Fruit fly (Drosophila melanogaster) whole organism, embryonic: Measurements from ENCODE around the gene CG13315.

ENCODE experiments used
- Abd-B ChIP-seq: fragments of 200-800 bp; sonication (Bioruptor generic); optimal IDR thresholded peaks from 2 replicates; lab custom pipeline; 2018; ENCODE audit warnings: missing biosample characterization, mild to moderate bottlenecking, missing genetic modification characterization, moderate library complexity
- Blimp-1 ChIP-seq: fragments of 200-800 bp; sonication (Bioruptor generic); optimal IDR thresholded peaks from 3 replicates; lab custom pipeline; 2018; ENCODE audit warnings: missing biosample characterization, missing genetic modification characterization, mild to moderate bottlenecking, moderate library complexity, missing genetic modification reagents
- BtbVII ChIP-seq: fragments of 200-800 bp; sonication (Bioruptor generic); optimal IDR thresholded peaks from 3 replicates; lab custom pipeline; 2017; ENCODE audit warnings: missing biosample characterization, mild to moderate bottlenecking, missing genetic modification characterization
- CG10267 ChIP-seq: fragments of 200-800 bp; sonication (Bioruptor generic); optimal IDR thresholded peaks from 2 replicates; lab custom pipeline; 2018; ENCODE audit warnings: missing biosample characterization, mild to moderate bottlenecking, missing genetic modification characterization, moderate library complexity
- CG10274 ChIP-seq: fragments of 200-800 bp; sonication (Bioruptor generic); optimal IDR thresholded peaks from 3 replicates; lab custom pipeline; 2017; ENCODE audit warnings: missing biosample characterization, mild to moderate bottlenecking, missing genetic modification characterization
- CG10543 ChIP-seq: fragments of 200-800 bp; sonication (Bioruptor generic); optimal IDR thresholded peaks from 3 replicates; lab custom pipeline; 2017; ENCODE audit warnings: missing biosample characterization, mild to moderate bottlenecking, missing genetic modification characterization, moderate library complexity
- CG12155 ChIP-seq: fragments of 200-800 bp; sonication (Bioruptor generic); optimal IDR thresholded peaks from 3 replicates; lab custom pipeline; 2016; ENCODE audit warnings: missing biosample characterization, missing genetic modification characterization
- CG14441 ChIP-seq: fragments of 200-800 bp; sonication (Bioruptor generic); IDR thresholded peaks from 2 replicates; pipeline ENCODE4 v1.3.6; 2022; ENCODE audit warnings: missing biosample characterization, missing genetic modification characterization
- CG15011 ChIP-seq: fragments of 200-800 bp; sonication (Bioruptor generic); optimal IDR thresholded peaks from 3 replicates; lab custom pipeline; 2018; ENCODE audit warnings: missing biosample characterization, mild to moderate bottlenecking, missing genetic modification characterization
- CG17186 ChIP-seq: fragments of 200-800 bp; sonication (Bioruptor generic); optimal IDR thresholded peaks from 3 replicates; lab custom pipeline; 2017; ENCODE audit warnings: missing biosample characterization, missing genetic modification reagents, missing genetic modification characterization
- CG18262 ChIP-seq: fragments of 200-800 bp; optimal IDR thresholded peaks from 3 replicates; lab custom pipeline; 2019; ENCODE audit warnings: missing biosample characterization, mild to moderate bottlenecking, missing genetic modification characterization, moderate library complexity
- CG30403 ChIP-seq: fragments of 200-800 bp; sonication (Bioruptor generic); optimal IDR thresholded peaks from 3 replicates; lab custom pipeline; 2016; ENCODE audit warnings: missing biosample characterization, missing genetic modification characterization
- CG32532 ChIP-seq: fragments of 200-800 bp; sonication (Bioruptor generic); IDR thresholded peaks from 2 replicates; pipeline ENCODE4 v1.3.6; 2022; ENCODE audit warnings: missing biosample characterization, missing genetic modification characterization
- CG3847 ChIP-seq: fragments of 200-800 bp; sonication (Bioruptor generic); IDR thresholded peaks from 2 replicates; pipeline ENCODE4 v1.3.6; 2022; ENCODE audit warnings: missing biosample characterization, missing genetic modification characterization
- CG4328 ChIP-seq: fragments of 200-800 bp; sonication (Bioruptor generic); optimal IDR thresholded peaks from 3 replicates; lab custom pipeline; 2017; ENCODE audit warnings: missing biosample characterization, missing genetic modification reagents, missing genetic modification characterization
- CG4360 ChIP-seq: fragments of 200-800 bp; sonication (Bioruptor generic); IDR thresholded peaks from 2 replicates; pipeline ENCODE4 v1.3.6; 2022; ENCODE audit warnings: missing biosample characterization, missing genetic modification characterization
- CG6683 ChIP-seq: fragments of 200-800 bp; sonication (Bioruptor generic); optimal IDR thresholded peaks from 2 replicates; lab custom pipeline; 2017; ENCODE audit warnings: missing biosample characterization, mild to moderate bottlenecking, missing genetic modification characterization, missing genetic modification reagents
- CG6765 ChIP-seq: fragments of 200-800 bp; sonication (Bioruptor generic); optimal IDR thresholded peaks from 3 replicates; lab custom pipeline; 2017; ENCODE audit warnings: missing biosample characterization, mild to moderate bottlenecking, missing genetic modification characterization
- CG6854 ChIP-seq: fragments of 200-800 bp; sonication (Bioruptor generic); optimal IDR thresholded peaks from 3 replicates; lab custom pipeline; 2017; ENCODE audit warnings: missing biosample characterization, mild to moderate bottlenecking, missing genetic modification characterization
- CG7357 ChIP-seq: fragments of 200-800 bp; sonication (Bioruptor generic); IDR thresholded peaks from 3 replicates; pipeline ENCODE4 v1.3.6; 2022; ENCODE audit warnings: missing biosample characterization, missing genetic modification characterization
- CG7372 ChIP-seq: fragments of 200-800 bp; sonication (Bioruptor generic); IDR thresholded peaks from 2 replicates; pipeline ENCODE4 v1.3.6; 2022; ENCODE audit warnings: missing biosample characterization, missing genetic modification characterization
- CG7556 ChIP-seq: fragments of 200-800 bp; sonication (Bioruptor generic); optimal IDR thresholded peaks from 2 replicates; lab custom pipeline; 2017; ENCODE audit warnings: missing biosample characterization, mild to moderate bottlenecking, missing genetic modification characterization
- CG8388 ChIP-seq: fragments of 200-800 bp; sonication (Bioruptor generic); optimal IDR thresholded peaks from 2 replicates; lab custom pipeline; 2019; ENCODE audit warnings: missing biosample characterization, mild to moderate bottlenecking, missing genetic modification characterization, moderate library complexity
- Dbx ChIP-seq: fragments of 200-800 bp; sonication (Bioruptor generic); IDR thresholded peaks from 3 replicates; pipeline ENCODE4 v1.3.6; 2022; ENCODE audit warnings: missing biosample characterization, missing genetic modification characterization
- E2f1 ChIP-seq: fragments of 200-800 bp; sonication (Bioruptor generic); IDR thresholded peaks from 2 replicates; pipeline ENCODE4 v1.3.6; 2022; ENCODE audit warnings: missing biosample characterization, missing genetic modification characterization
- Fer1 ChIP-seq: fragments of 200-800 bp; sonication (Bioruptor generic); optimal IDR thresholded peaks from 2 replicates; lab custom pipeline; 2017; ENCODE audit warnings: missing biosample characterization, mild to moderate bottlenecking, missing genetic modification characterization
- HHEX ChIP-seq: fragments of 200-800 bp; sonication (Bioruptor generic); optimal IDR thresholded peaks from 3 replicates; lab custom pipeline; 2017; ENCODE audit warnings: missing biosample characterization, mild to moderate bottlenecking, missing genetic modification characterization, missing genetic modification reagents
- Hr3 ChIP-seq: fragments of 200-800 bp; sonication (Bioruptor generic); optimal IDR thresholded peaks from 3 replicates; lab custom pipeline; 2016; ENCODE audit warnings: missing biosample characterization, missing genetic modification characterization
- Hr51 ChIP-seq, 2 experiments: fragments of 200-800 bp; sonication (Bioruptor generic); optimal IDR thresholded peaks; 2 replicates in 1 of 2; 3 replicates in 1 of 2; lab custom pipeline; 2016 to 2018; ENCODE audit warnings: missing biosample characterization in 2 of 2, missing genetic modification characterization in 2 of 2, mild to moderate bottlenecking in 1 of 2, moderate library complexity in 1 of 2
- MESR4 ChIP-seq: fragments of 200-800 bp; sonication (Bioruptor generic); optimal IDR thresholded peaks from 2 replicates; lab custom pipeline; 2018; ENCODE audit warnings: missing biosample characterization, mild to moderate bottlenecking, missing genetic modification characterization, moderate library complexity
- Mad ChIP-seq: fragments of 200-800 bp; sonication (Bioruptor generic); optimal IDR thresholded peaks from 2 replicates; lab custom pipeline; 2016; ENCODE audit warnings: missing biosample characterization, missing genetic modification characterization
- Myb ChIP-seq: fragments of 200-800 bp; sonication (Bioruptor generic); optimal IDR thresholded peaks from 2 replicates; lab custom pipeline; 2016; ENCODE audit warnings: missing biosample characterization, missing genetic modification characterization
- Poxn ChIP-seq: fragments of 200-800 bp; sonication (Bioruptor generic); IDR thresholded peaks from 2 replicates; pipeline ENCODE4 v1.3.6; 2022; ENCODE audit warnings: missing biosample characterization, missing genetic modification characterization
- Six4 ChIP-seq: fragments of 200-800 bp; sonication (Bioruptor generic); optimal IDR thresholded peaks from 2 replicates; lab custom pipeline; 2016; ENCODE audit warnings: missing biosample characterization, missing genetic modification characterization
- bab2 ChIP-seq: fragments of 200-800 bp; sonication (Bioruptor generic); optimal IDR thresholded peaks from 2 replicates; lab custom pipeline; 2016; ENCODE audit warnings: missing biosample characterization, missing genetic modification characterization
- chif ChIP-seq, 2 experiments: fragments of 200-800 bp; sonication (Bioruptor generic); optimal IDR thresholded peaks; 3 replicates each; lab custom pipeline; 2016; ENCODE audit warnings: missing biosample characterization in 2 of 2, missing genetic modification characterization in 2 of 2
- corto ChIP-seq: fragments of 200-800 bp; sonication (Bioruptor generic); optimal IDR thresholded peaks from 2 replicates; lab custom pipeline; 2016; ENCODE audit warnings: missing biosample characterization, mild to moderate bottlenecking, missing genetic modification characterization, moderate library complexity
- da ChIP-seq: fragments of 200-800 bp; sonication (Bioruptor generic); optimal IDR thresholded peaks from 2 replicates; lab custom pipeline; 2016; ENCODE audit warnings: missing biosample characterization, missing genetic modification characterization
- dati ChIP-seq: fragments of 200-800 bp; sonication (Bioruptor generic); IDR thresholded peaks from 2 replicates; pipeline ENCODE4 v1.3.6; 2022; ENCODE audit warnings: missing biosample characterization, missing genetic modification characterization
- gce ChIP-seq: fragments of 200-800 bp; sonication (Bioruptor generic); IDR thresholded peaks from 3 replicates; pipeline ENCODE4 v1.3.6; 2022; ENCODE audit warnings: missing biosample characterization, missing genetic modification characterization
- hbn ChIP-seq: fragments of 200-800 bp; sonication (Bioruptor generic); IDR thresholded peaks from 2 replicates; pipeline ENCODE4 v1.3.6; 2022; ENCODE audit warnings: missing biosample characterization, missing genetic modification characterization; ENCODE audit not compliant: partially characterized antibody
- klu ChIP-seq: fragments of 200-800 bp; sonication (Bioruptor generic); IDR thresholded peaks from 2 replicates; pipeline ENCODE4 v1.3.6; 2022; ENCODE audit warnings: missing biosample characterization, missing genetic modification characterization
- phol ChIP-seq: fragments of 200-800 bp; sonication (Bioruptor generic); optimal IDR thresholded peaks from 3 replicates; lab custom pipeline; 2018; ENCODE audit warnings: missing biosample characterization, mild to moderate bottlenecking, missing genetic modification characterization, moderate library complexity
- prd ChIP-seq, 3 experiments: fragments of >200 bp in 2 of 3; fragments of 200-800 bp in 1 of 3; sonication (Bioruptor generic) in 1 of 3; optimal IDR thresholded peaks in 2 of 3; IDR thresholded peaks in 1 of 3; 2 replicates in 2 of 3; 3 replicates in 1 of 3; pipeline versions ENCODE4 v1.3.6 to Lab custom; 2017 to 2022; ENCODE audit warnings: missing biosample characterization in 1 of 3, missing genetic modification characterization in 1 of 3
- tgo ChIP-seq: fragments of 200-800 bp; sonication (Bioruptor generic); IDR thresholded peaks from 3 replicates; pipeline ENCODE4 v1.3.6; 2022; ENCODE audit warnings: missing biosample characterization, missing genetic modification characterization
- toy ChIP-seq: fragments of 200-800 bp; sonication (Bioruptor generic); IDR thresholded peaks from 2 replicates; pipeline ENCODE4 v1.3.6; 2022; ENCODE audit warnings: missing biosample characterization, missing genetic modification characterization
- vfl ChIP-seq: fragments of 200-800 bp; sonication (Bioruptor generic); optimal IDR thresholded peaks from 2 replicates; lab custom pipeline; 2016; ENCODE audit warnings: missing biosample characterization, missing genetic modification characterization

The CG13315 gene

dm6 chr3L:9126888-9127689, 30.4 kb downstream of the CG13315 start (continued):
- TF ChIP-seq E2f1 (GFP tag; lab: Robert Waterston, UW) = peak; percentile 35; the same call in 1 of the 2 replicates
- TF ChIP-seq dati (GFP tag; lab: Robert Waterston, UW) = no peak
- TF ChIP-seq CG10274 (GFP tag; lab: Kevin White, UChicago) = peak; percentile 37
- TF ChIP-seq Six4 (GFP tag; lab: Kevin White, UChicago) = no peak
- TF ChIP-seq CG17186 = no peak
- TF ChIP-seq Fer1 (GFP tag; lab: Kevin White, UChicago) = peak; percentile 81
- peak; percentile 53; the same call in 2 of the 3 replicates for TF ChIP-seq CG7357
- TF ChIP-seq CG10267 (tag; lab: Kevin White, UChicago) = peak; percentile 17
- peak; percentile 40 for TF ChIP-seq CG18262 (tag; lab: Kevin White, UChicago)
- TF ChIP-seq CG30403 = peak; percentile 64
- TF ChIP-seq Myb (GFP tag; lab: Kevin White, UChicago) = peak; percentile 32
- TF ChIP-seq vfl = peak; percentile 36
- no peak for TF ChIP-seq MESR4 (GFP tag; lab: Kevin White, UChicago)
- TF ChIP-seq klu (GFP tag; lab: Robert Waterston, UW) = peak; percentile 48; the same call in 1 of the 2 replicates
- TF ChIP-seq HHEX (GFP tag; lab: Kevin White, UChicago) = peak; percentile 44
- TF ChIP-seq CG6683 = peak; percentile 35
- TF ChIP-seq CG15011 (GFP tag; lab: Kevin White, UChicago) = peak; percentile 44
- TF ChIP-seq Dbx (GFP tag; lab: Robert Waterston, UW) = peak; percentile 66; the same call in 2 of the 3 replicates
- TF ChIP-seq da = no peak
- TF ChIP-seq CG3847 (GFP tag; lab: Robert Waterston, UW) = 0 out of 2 replicates have a peak, but pooled peaks have one; percentile 27
- TF ChIP-seq CG8388 = peak; percentile 15
- TF ChIP-seq Hr51 (GFP tag; optimal IDR thresholded peaks at IDR 0.05; lab: Kevin White, UChicago) = peak; percentile 39 to 77
- no peak for TF ChIP-seq Poxn
- peak; percentile 23 for TF ChIP-seq CG12155 (GFP tag; lab: Kevin White, UChicago)
- no peak for TF ChIP-seq gce
- TF ChIP-seq CG4328 = peak; percentile 49
- peak; percentile 13 for TF ChIP-seq Hr3 (GFP tag; lab: Kevin White, UChicago)
- TF ChIP-seq chif (GFP tag; optimal IDR thresholded peaks at IDR 0.05; lab: Kevin White, UChicago) = peak in 1 of 2 experiments; percentile 1
- 0 out of 2 replicates have a peak, but pooled peaks have one; percentile 13 for TF ChIP-seq toy
- peak; percentile 46; the same call in 2 of the 3 replicates for TF ChIP-seq tgo (GFP tag; lab: Robert Waterston, UW)
- TF ChIP-seq phol (tag; lab: Kevin White, UChicago) = peak; percentile 36
- TF ChIP-seq CG14441 (GFP tag; lab: Robert Waterston, UW) = peak; percentile 49
- no peak for TF ChIP-seq prd (optimal IDR thresholded peaks at IDR 0.05; lab: Kevin White, UChicago)
- TF ChIP-seq prd (GFP tag; IDR thresholded peaks at IDR 0.05; lab: Robert Waterston, UW) = peak; percentile 34; the same call in 1 of the 3 replicates
- TF ChIP-seq CG32532 (GFP tag; lab: Robert Waterston, UW) = 0 out of 2 replicates have a peak, but pooled peaks have one; percentile 28
- no peak for TF ChIP-seq bab2 (GFP tag; lab: Kevin White, UChicago)
- no peak for TF ChIP-seq corto
- peak; percentile 26; the same call in 1 of the 2 replicates for TF ChIP-seq hbn
- TF ChIP-seq CG6854 (GFP tag; lab: Kevin White, UChicago) = peak; percentile 60
- TF ChIP-seq CG4360 (GFP tag; lab: Robert Waterston, UW) = peak; percentile 19; the same call in 1 of the 2 replicates
- TF ChIP-seq Blimp-1 (GFP tag; lab: Kevin White, UChicago) = peak; percentile 8
- peak; percentile 75 for TF ChIP-seq CG7556
- TF ChIP-seq Abd-B (GFP tag; lab: Kevin White, UChicago) = peak; percentile 50
- TF ChIP-seq CG10543 = peak; percentile 65
- TF ChIP-seq BtbVII (GFP tag; lab: Kevin White, UChicago) = peak; percentile 67
- peak; percentile 1 for TF ChIP-seq Mad
- peak; percentile 53 for TF ChIP-seq CG6765 (GFP tag; lab: Kevin White, UChicago)
- no peak for TF ChIP-seq CG7372 (GFP tag; lab: Robert Waterston, UW)
